Fruit fly (Drosophila melanogaster) whole organism, embryonic: ENCODE results near the gene parvin.

ENCODE experiments used
- B-H1 ChIP-seq: fragments of 200-800 bp; sonication (Bioruptor generic); IDR thresholded peaks from 3 replicates; pipeline ENCODE4 v1.3.6; 2022; ENCODE audit warnings: missing biosample characterization, missing genetic modification characterization
- B-H2 ChIP-seq: fragments of 200-800 bp; sonication (Bioruptor generic); optimal IDR thresholded peaks from 2 replicates; lab custom pipeline; 2018; ENCODE audit warnings: missing biosample characterization, mild to moderate bottlenecking, missing genetic modification characterization
- Bteb2 ChIP-seq: fragments of 200-800 bp; sonication (Bioruptor generic); optimal IDR thresholded peaks from 2 replicates; lab custom pipeline; 2016; ENCODE audit warnings: missing biosample characterization, missing genetic modification characterization
- CG10274 ChIP-seq: fragments of 200-800 bp; sonication (Bioruptor generic); optimal IDR thresholded peaks from 3 replicates; lab custom pipeline; 2017; ENCODE audit warnings: missing biosample characterization, mild to moderate bottlenecking, missing genetic modification characterization
- CG11093 ChIP-seq: fragments of 200-800 bp; sonication (Bioruptor generic); IDR thresholded peaks from 3 replicates; pipeline ENCODE4 v1.3.6; 2022; ENCODE audit warnings: missing biosample characterization, missing genetic modification characterization
- CG11723 ChIP-seq: fragments of 200-800 bp; sonication (Bioruptor generic); optimal IDR thresholded peaks from 2 replicates; lab custom pipeline; 2017; ENCODE audit warnings: missing biosample characterization, mild to moderate bottlenecking, missing genetic modification characterization
- CG12155 ChIP-seq: fragments of 200-800 bp; sonication (Bioruptor generic); optimal IDR thresholded peaks from 3 replicates; lab custom pipeline; 2016; ENCODE audit warnings: missing biosample characterization, missing genetic modification characterization
- CG12236 ChIP-seq: fragments of 200-800 bp; sonication (Bioruptor generic); optimal IDR thresholded peaks from 2 replicates; lab custom pipeline; 2016; ENCODE audit warnings: missing biosample characterization, missing genetic modification characterization
- CG12659 ChIP-seq: fragments of 200-800 bp; sonication (Bioruptor generic); optimal IDR thresholded peaks from 3 replicates; lab custom pipeline; 2017; ENCODE audit warnings: mild to moderate bottlenecking, missing biosample characterization, missing genetic modification reagents, missing genetic modification characterization
- CG13296 ChIP-seq: fragments of 200-800 bp; sonication (Bioruptor generic); optimal IDR thresholded peaks from 3 replicates; lab custom pipeline; 2018; ENCODE audit warnings: missing biosample characterization, mild to moderate bottlenecking, missing genetic modification characterization
- CG15269 ChIP-seq: fragments of 200-800 bp; sonication (Bioruptor generic); optimal IDR thresholded peaks from 2 replicates; lab custom pipeline; 2018; ENCODE audit warnings: missing biosample characterization, mild to moderate bottlenecking, missing genetic modification characterization, moderate library complexity
- CG1529 ChIP-seq: fragments of 200-800 bp; sonication (Bioruptor generic); optimal IDR thresholded peaks from 3 replicates; lab custom pipeline; 2018; ENCODE audit warnings: missing biosample characterization, missing genetic modification characterization
- CG1603 ChIP-seq: fragments of 200-800 bp; sonication (Bioruptor generic); optimal IDR thresholded peaks from 2 replicates; lab custom pipeline; 2019; ENCODE audit warnings: missing biosample characterization, mild to moderate bottlenecking, missing genetic modification characterization, moderate library complexity
- CG1647 ChIP-seq: fragments of 200-800 bp; sonication (Bioruptor generic); optimal IDR thresholded peaks from 3 replicates; lab custom pipeline; 2016; ENCODE audit warnings: missing biosample characterization, missing genetic modification characterization
- CG2116 ChIP-seq: fragments of 200-800 bp; sonication (Bioruptor generic); optimal IDR thresholded peaks from 3 replicates; lab custom pipeline; 2018; ENCODE audit warnings: missing biosample characterization, mild to moderate bottlenecking, missing genetic modification characterization
- CG30403 ChIP-seq: fragments of 200-800 bp; sonication (Bioruptor generic); optimal IDR thresholded peaks from 3 replicates; lab custom pipeline; 2016; ENCODE audit warnings: missing biosample characterization, missing genetic modification characterization
- CG31365 ChIP-seq: fragments of 200-800 bp; sonication (Bioruptor generic); optimal IDR thresholded peaks from 2 replicates; lab custom pipeline; 2018; ENCODE audit warnings: missing biosample characterization, mild to moderate bottlenecking, missing genetic modification characterization
- CG31441 ChIP-seq: fragments of 200-800 bp; sonication (Bioruptor generic); IDR thresholded peaks from 2 replicates; pipeline ENCODE4 v1.3.6; 2022; ENCODE audit warnings: missing biosample characterization, missing genetic modification characterization
- CG32767 ChIP-seq: fragments of 200-800 bp; sonication (Bioruptor generic); IDR thresholded peaks from 2 replicates; pipeline ENCODE4 v1.3.6; 2022; ENCODE audit warnings: missing biosample characterization, missing genetic modification characterization
- CG3407 ChIP-seq: fragments of 200-800 bp; sonication (Bioruptor generic); optimal IDR thresholded peaks from 2 replicates; lab custom pipeline; 2018; ENCODE audit warnings: missing biosample characterization, mild to moderate bottlenecking, missing genetic modification characterization
- CG34376 ChIP-seq: fragments of 200-800 bp; sonication (Bioruptor generic); optimal IDR thresholded peaks from 2 replicates; lab custom pipeline; 2018; ENCODE audit warnings: missing biosample characterization, mild to moderate bottlenecking, missing genetic modification characterization
- CG3995 ChIP-seq: fragments of 200-800 bp; sonication (Bioruptor generic); optimal IDR thresholded peaks from 3 replicates; lab custom pipeline; 2016; ENCODE audit warnings: missing biosample characterization, missing genetic modification characterization
- CG6683 ChIP-seq: fragments of 200-800 bp; sonication (Bioruptor generic); optimal IDR thresholded peaks from 2 replicates; lab custom pipeline; 2017; ENCODE audit warnings: missing biosample characterization, mild to moderate bottlenecking, missing genetic modification characterization, missing genetic modification reagents
- CG8359 ChIP-seq: fragments of 200-800 bp; sonication (Bioruptor generic); optimal IDR thresholded peaks from 2 replicates; lab custom pipeline; 2017; ENCODE audit warnings: missing biosample characterization, mild to moderate bottlenecking, missing genetic modification characterization, borderline replicate concordance
- Ets97D ChIP-seq: fragments of 200-800 bp; sonication (Bioruptor generic); optimal IDR thresholded peaks from 3 replicates; lab custom pipeline; 2016; ENCODE audit warnings: missing biosample characterization, missing genetic modification characterization
- Gsc ChIP-seq: fragments of 200-800 bp; sonication (Bioruptor generic); IDR thresholded peaks from 2 replicates; pipeline ENCODE4 v1.3.6; 2022; ENCODE audit warnings: missing biosample characterization, missing genetic modification characterization
- H2.0 ChIP-seq: fragments of 200-800 bp; sonication (Bioruptor generic); IDR thresholded peaks from 2 replicates; pipeline ENCODE4 v1.3.6; 2022; ENCODE audit warnings: missing biosample characterization, missing genetic modification characterization
- HHEX ChIP-seq: fragments of 200-800 bp; sonication (Bioruptor generic); optimal IDR thresholded peaks from 3 replicates; lab custom pipeline; 2017; ENCODE audit warnings: missing biosample characterization, mild to moderate bottlenecking, missing genetic modification characterization, missing genetic modification reagents
- Hand ChIP-seq: fragments of 200-800 bp; sonication (Bioruptor generic); optimal IDR thresholded peaks from 2 replicates; lab custom pipeline; 2017; ENCODE audit warnings: mild to moderate bottlenecking, missing biosample characterization, missing genetic modification reagents, missing genetic modification characterization
- Hmr ChIP-seq: fragments of 200-800 bp; sonication (Bioruptor generic); optimal IDR thresholded peaks from 3 replicates; lab custom pipeline; 2017; ENCODE audit warnings: mild to moderate bottlenecking, missing biosample characterization, missing genetic modification reagents, missing genetic modification characterization
- Lim3 ChIP-seq: fragments of 200-800 bp; sonication (Bioruptor generic); IDR thresholded peaks from 2 replicates; pipeline ENCODE4 v1.3.6; 2022; ENCODE audit warnings: missing biosample characterization, missing genetic modification characterization
- MTF-1 ChIP-seq: fragments of 200-800 bp; sonication (Bioruptor generic); optimal IDR thresholded peaks from 2 replicates; lab custom pipeline; 2018; ENCODE audit warnings: missing biosample characterization, mild to moderate bottlenecking, missing genetic modification characterization, borderline replicate concordance
- Myb ChIP-seq: fragments of 200-800 bp; sonication (Bioruptor generic); optimal IDR thresholded peaks from 2 replicates; lab custom pipeline; 2016; ENCODE audit warnings: missing biosample characterization, missing genetic modification characterization
- Nf-YB ChIP-seq: fragments of 200-800 bp; sonication (Bioruptor generic); optimal IDR thresholded peaks from 3 replicates; lab custom pipeline; 2019; ENCODE audit warnings: missing biosample characterization, mild to moderate bottlenecking, missing genetic modification characterization, moderate library complexity
- Nf-YC ChIP-seq: fragments of 200-800 bp; optimal IDR thresholded peaks from 3 replicates; lab custom pipeline; 2019; ENCODE audit warnings: missing biosample characterization, mild to moderate bottlenecking, missing genetic modification characterization, moderate library complexity
- Side ChIP-seq: fragments of 200-800 bp; sonication (Bioruptor generic); optimal IDR thresholded peaks from 2 replicates; lab custom pipeline; 2016; ENCODE audit warnings: missing biosample characterization, missing genetic modification characterization
- Sry-δ ChIP-seq: fragments of 200-800 bp; sonication (Bioruptor generic); optimal IDR thresholded peaks from 2 replicates; lab custom pipeline; 2016; ENCODE audit warnings: missing biosample characterization, missing genetic modification characterization
- ewg ChIP-seq: fragments of 200-800 bp; sonication (Bioruptor generic); optimal IDR thresholded peaks from 3 replicates; lab custom pipeline; 2017; ENCODE audit warnings: mild to moderate bottlenecking, missing biosample characterization, missing genetic modification reagents, missing genetic modification characterization
- gem ChIP-seq: fragments of 200-800 bp; sonication (Bioruptor generic); optimal IDR thresholded peaks from 2 replicates; lab custom pipeline; 2019; ENCODE audit warnings: missing biosample characterization, mild to moderate bottlenecking, missing genetic modification characterization, moderate library complexity
- gsb ChIP-seq: fragments of 200-800 bp; sonication (Bioruptor generic); IDR thresholded peaks from 2 replicates; pipeline ENCODE4 v1.3.6; 2022; ENCODE audit warnings: missing biosample characterization, missing genetic modification characterization
- hth ChIP-seq: fragments of >200 bp; optimal IDR thresholded peaks from 2 replicates; lab custom pipeline; 2017; ENCODE audit warnings: inconsistent platforms
- knrl ChIP-seq: fragments of 200-800 bp; sonication (Bioruptor generic); IDR thresholded peaks from 3 replicates; pipeline ENCODE4 v1.3.6; 2022; ENCODE audit warnings: missing biosample characterization, missing genetic modification characterization; ENCODE audit not compliant: partially characterized antibody
- lov ChIP-seq, 2 experiments: fragments of 200-800 bp in 1 of 2; fragments of >200 bp in 1 of 2; sonication (Bioruptor generic) in 1 of 2; IDR thresholded peaks in 1 of 2; optimal IDR thresholded peaks in 1 of 2; 2 replicates in 1 of 2; 3 replicates in 1 of 2; pipeline versions ENCODE4 v1.3.6 to Lab custom; 2017 to 2022; ENCODE audit warnings: missing biosample characterization in 1 of 2, missing genetic modification characterization in 1 of 2
- nmo ChIP-seq: fragments of 200-800 bp; sonication (Bioruptor generic); optimal IDR thresholded peaks from 2 replicates; lab custom pipeline; 2018; ENCODE audit warnings: missing biosample characterization, mild to moderate bottlenecking, missing genetic modification characterization, moderate library complexity
- org-1 ChIP-seq: fragments of 200-800 bp; sonication (Bioruptor generic); optimal IDR thresholded peaks from 2 replicates; lab custom pipeline; 2017; ENCODE audit warnings: missing biosample characterization, missing genetic modification characterization
- pros ChIP-seq: fragments of 200-800 bp; sonication (Bioruptor generic); optimal IDR thresholded peaks from 3 replicates; lab custom pipeline; 2019; ENCODE audit warnings: missing biosample characterization, mild to moderate bottlenecking, missing genetic modification characterization, moderate library complexity
- row ChIP-seq: fragments of 200-800 bp; sonication (Bioruptor generic); IDR thresholded peaks from 3 replicates; pipeline ENCODE4 v1.3.6; 2022; ENCODE audit warnings: missing biosample characterization, missing genetic modification characterization
- sob ChIP-seq: fragments of 200-800 bp; sonication (Bioruptor generic); IDR thresholded peaks from 2 replicates; pipeline ENCODE4 v1.3.6; 2022; ENCODE audit warnings: missing biosample characterization, missing genetic modification characterization
- trh ChIP-seq: fragments of 200-800 bp; sonication (Bioruptor generic); optimal IDR thresholded peaks from 2 replicates; lab custom pipeline; 2016; ENCODE audit warnings: missing biosample characterization, missing genetic modification characterization
- wdn ChIP-seq: fragments of 200-800 bp; sonication (Bioruptor generic); IDR thresholded peaks from 2 replicates; pipeline ENCODE4 v1.3.6; 2022; ENCODE audit warnings: missing biosample characterization, missing genetic modification characterization
- zfh1 ChIP-seq: fragments of 200-800 bp; sonication (Bioruptor generic); IDR thresholded peaks from 3 replicates; pipeline ENCODE4 v1.3.6; 2022; ENCODE audit warnings: missing biosample characterization, missing genetic modification characterization

The parvin gene

dm6 chrX:19696845-19697244, 49.0 kb upstream of the parvin start, which contains the start of gene Cdc42 (continued):
- TF ChIP-seq CG12659 (peak; percentile 29), nmo (GFP tag; lab: Kevin White, UChicago) (no peak), CG1647 (GFP tag; lab: Kevin White, UChicago) (no peak), CG12155 (GFP tag; lab: Kevin White, UChicago) (peak; percentile 96), H2.0 (GFP tag; lab: Robert Waterston, UW) (peak; percentile 3; the same call in 1 of the 2 replicates), gem (tag; lab: Kevin White, UChicago) (no peak), CG32767 (GFP tag; lab: Robert Waterston, UW) (no peak), row (GFP tag; lab: Robert Waterston, UW) (peak; percentile 69), CG11093 (GFP tag; lab: Robert Waterston, UW) (no peak), wdn (GFP tag; lab: Robert Waterston, UW) (no peak), Gsc (GFP tag; lab: Robert Waterston, UW) (no peak), CG1603 (tag; lab: Kevin White, UChicago) (peak; percentile 57), Side (GFP tag; lab: Kevin White, UChicago) (no peak), Myb (GFP tag; lab: Kevin White, UChicago) (peak; percentile 4), Hand (GFP tag; lab: Kevin White, UChicago) (no peak), B-H1 (no peak), CG2116 (GFP tag; lab: Kevin White, UChicago) (no peak), CG12236 (GFP tag; lab: Kevin White, UChicago) (no peak), knrl (GFP tag; lab: Robert Waterston, UW) (0 out of 3 replicates have a peak, but pooled peaks have one; percentile 11), zfh1 (peak; percentile 34; the same call in 2 of the 3 replicates), Hmr (GFP tag; lab: Kevin White, UChicago) (no peak), pros (GFP tag; lab: Kevin White, UChicago) (no peak), CG8359 (GFP tag; lab: Kevin White, UChicago) (no peak), CG30403 (no peak), Nf-YC (no peak), Ets97D (GFP tag; lab: Kevin White, UChicago) (peak; percentile 23), CG13296 (GFP tag; lab: Kevin White, UChicago) (no peak), B-H2 (GFP tag; lab: Kevin White, UChicago) (no peak), ewg (no peak), Lim3 (GFP tag; lab: Robert Waterston, UW) (no peak), CG11723 (GFP tag; lab: Kevin White, UChicago) (no peak), CG3407 (no peak), trh (GFP tag; lab: Kevin White, UChicago) (no peak), CG10274 (GFP tag; lab: Kevin White, UChicago) (no peak), CG6683 (no peak), gsb (GFP tag; lab: Robert Waterston, UW) (no peak), sob (GFP tag; lab: Robert Waterston, UW) (no peak), CG15269 (tag; lab: Kevin White, UChicago) (no peak), CG31441 (GFP tag; lab: Robert Waterston, UW) (no peak), Nf-YB (GFP tag; lab: Kevin White, UChicago) (no peak), org-1 (GFP tag; lab: Kevin White, UChicago) (no peak), MTF-1 (GFP tag; lab: Kevin White, UChicago) (no peak), Bteb2 (no peak), lov (optimal IDR thresholded peaks at IDR 0.05; lab: Kevin White, UChicago) (no peak), lov (GFP tag; IDR thresholded peaks at IDR 0.05; lab: Robert Waterston, UW) (no peak), CG34376 (no peak), CG31365 (no peak), CG3995 (GFP tag; lab: Kevin White, UChicago) (peak; percentile 92), hth (lab: Kevin White, UChicago) (no peak), Sry-δ (GFP tag; lab: Kevin White, UChicago) (peak; percentile 71), HHEX (no peak), CG1529 (GFP tag; lab: Kevin White, UChicago) (no peak)
